Fruit fly (Drosophila melanogaster) whole organism, pupa: ENCODE results near the gene CG13012.

ENCODE experiments used
- CG10348 ChIP-seq: fragments of 200-800 bp; sonication (Bioruptor generic); IDR thresholded peaks from 2 replicates; pipeline ENCODE4 v1.3.6; 2022; ENCODE audit warnings: missing biosample characterization, missing genetic modification characterization
- CG12605 ChIP-seq: fragments of 200-800 bp; sonication (Bioruptor generic); IDR thresholded peaks from 2 replicates; pipeline ENCODE4 v1.3.6; 2022; ENCODE audit warnings: missing biosample characterization, missing genetic modification characterization
- CG13204 ChIP-seq: fragments of 200-800 bp; sonication (Bioruptor generic); optimal IDR thresholded peaks from 2 replicates; lab custom pipeline; 2018; ENCODE audit warnings: missing biosample characterization, mild to moderate bottlenecking, missing genetic modification characterization, moderate library complexity
- CG14655 ChIP-seq: fragments of 200-800 bp; sonication (Bioruptor generic); optimal IDR thresholded peaks from 3 replicates; lab custom pipeline; 2017; ENCODE audit warnings: mild to moderate bottlenecking, missing biosample characterization, missing genetic modification reagents, missing genetic modification characterization
- CG15710 ChIP-seq: fragments of 200-800 bp; sonication (Bioruptor generic); optimal IDR thresholded peaks from 2 replicates; lab custom pipeline; 2018; ENCODE audit warnings: missing biosample characterization, mild to moderate bottlenecking, missing genetic modification characterization, moderate library complexity
- CG17806 ChIP-seq: fragments of 200-800 bp; sonication (Bioruptor generic); optimal IDR thresholded peaks from 2 replicates; lab custom pipeline; 2018; ENCODE audit warnings: missing biosample characterization, mild to moderate bottlenecking, missing genetic modification characterization, moderate library complexity
- CG32121 ChIP-seq: fragments of 200-800 bp; sonication (Bioruptor generic); IDR thresholded peaks from 2 replicates; pipeline ENCODE4 v1.3.6; 2022; ENCODE audit warnings: missing biosample characterization, missing genetic modification characterization
- CG34367 ChIP-seq: fragments of 200-800 bp; sonication (Bioruptor generic); optimal IDR thresholded peaks from 2 replicates; lab custom pipeline; 2018; ENCODE audit warnings: missing biosample characterization, mild to moderate bottlenecking, missing genetic modification characterization
- CG4496 ChIP-seq: fragments of 200-800 bp; sonication (Bioruptor generic); IDR thresholded peaks from 3 replicates; pipeline ENCODE4 v1.3.6; 2022; ENCODE audit warnings: missing biosample characterization, missing genetic modification characterization
- CG8159 ChIP-seq: fragments of 200-800 bp; sonication (Bioruptor generic); optimal IDR thresholded peaks from 3 replicates; lab custom pipeline; 2018; ENCODE audit warnings: missing biosample characterization, mild to moderate bottlenecking, missing genetic modification characterization, moderate library complexity
- CG8301 ChIP-seq: fragments of 200-800 bp; sonication (Bioruptor generic); optimal IDR thresholded peaks from 2 replicates; lab custom pipeline; 2018; ENCODE audit warnings: missing biosample characterization, mild to moderate bottlenecking, missing genetic modification characterization
- CG9948 ChIP-seq: fragments of 200-800 bp; sonication (Bioruptor generic); optimal IDR thresholded peaks from 2 replicates; lab custom pipeline; 2018; ENCODE audit warnings: missing biosample characterization, mild to moderate bottlenecking, missing genetic modification characterization, moderate library complexity
- D1 ChIP-seq: fragments of 200-800 bp; sonication (Bioruptor generic); optimal IDR thresholded peaks from 2 replicates; lab custom pipeline; 2018; ENCODE audit warnings: missing biosample characterization, mild to moderate bottlenecking, missing genetic modification characterization, moderate library complexity
- EcR ChIP-seq: fragments of 200-800 bp; sonication (Bioruptor generic); optimal IDR thresholded peaks from 3 replicates; lab custom pipeline; 2019; ENCODE audit warnings: missing biosample characterization, missing genetic modification characterization, mild to moderate bottlenecking, moderate library complexity, missing genetic modification reagents
- Ets98B ChIP-seq: fragments of 200-800 bp; sonication (Bioruptor generic); IDR thresholded peaks from 2 replicates; pipeline ENCODE4 v1.3.6; 2022; ENCODE audit warnings: missing biosample characterization, missing genetic modification characterization
- Pif1A ChIP-seq: fragments of 200-800 bp; sonication (Bioruptor generic); optimal IDR thresholded peaks from 3 replicates; lab custom pipeline; 2016; ENCODE audit warnings: missing biosample characterization, missing genetic modification characterization
- Pif1B ChIP-seq: fragments of 200-800 bp; sonication (Bioruptor generic); optimal IDR thresholded peaks from 3 replicates; lab custom pipeline; 2016; ENCODE audit warnings: missing biosample characterization, missing genetic modification characterization
- Snoo ChIP-seq: fragments of 200-800 bp; sonication (Bioruptor generic); optimal IDR thresholded peaks from 3 replicates; lab custom pipeline; 2017; ENCODE audit warnings: missing biosample characterization, mild to moderate bottlenecking, missing genetic modification characterization, inconsistent platforms
- fd96Ca ChIP-seq: fragments of 200-800 bp; sonication (Bioruptor generic); IDR thresholded peaks from 3 replicates; pipeline ENCODE4 v1.3.6; 2022; ENCODE audit warnings: missing biosample characterization, missing genetic modification characterization
- gl ChIP-seq: fragments of 200-800 bp; sonication (Bioruptor generic); optimal IDR thresholded peaks from 2 replicates; lab custom pipeline; 2018; ENCODE audit warnings: missing biosample characterization, mild to moderate bottlenecking, missing genetic modification characterization
- rn ChIP-seq: fragments of 200-800 bp; sonication (Bioruptor generic); IDR thresholded peaks from 2 replicates; pipeline ENCODE4 v1.3.6; 2022; ENCODE audit warnings: missing biosample characterization, missing genetic modification characterization

CG13012 gene

dm6 chrX:16711003-16711402, 34.5 kb upstream of the CG13012 start, which contains the start of gene CG13008:
Gene CG13008, plus strand, starts transcription at chrX:16711303.
- no peak for TF ChIP-seq CG10348 (GFP tag; lab: Robert Waterston, UW)
- TF ChIP-seq CG14655 (GFP tag; lab: Kevin White, UChicago) = no peak
- TF ChIP-seq Snoo (tag; lab: Kevin White, UChicago) = no peak
- no peak for TF ChIP-seq CG4496 (GFP tag; lab: Robert Waterston, UW)
- TF ChIP-seq CG13204 (GFP tag; lab: Kevin White, UChicago) = no peak
- TF ChIP-seq fd96Ca (GFP tag; lab: Robert Waterston, UW) = no peak
- no peak for TF ChIP-seq Pif1A (GFP tag; lab: Kevin White, UChicago)
- no peak for TF ChIP-seq Pif1B (GFP tag; lab: Kevin White, UChicago)
- no peak for TF ChIP-seq CG32121

- TF ChIP-seq rn (GFP tag; lab: Robert Waterston, UW) (no peak), CG8301 (no peak)
- TF ChIP-seq, all 21 proteins: peak for 0
These were observed 30.2 kb upstream of the CG13012 start, which contains the start of gene CG9672 for dm6 chrX:16706774-16707173. Gene CG9672, minus strand, starts transcription at chrX:16706874.

dm6 chrX:16703747-16704146, 27.2 kb upstream of the CG13012 start, which contains the start of the genes CG9673 and CG4653:
Gene CG9673, minus strand, starts transcription at chrX:16703884.
Gene CG4653, plus strand, starts transcription at chrX:16704081.
- TF ChIP-seq CG8159 (tag; lab: Kevin White, UChicago) (no peak), CG12605 (GFP tag; lab: Robert Waterston, UW) (no peak), Ets98B (no peak), CG34367 (tag; lab: Kevin White, UChicago) (no peak), CG9948 (no peak)

dm6 chrX:16701941-16702340, 25.4 kb upstream of the CG13012 start, which contains the start of gene sphe:
Gene sphe, minus strand, starts transcription at chrX:16701972.
- no peak for TF ChIP-seq CG10348 (GFP tag; lab: Robert Waterston, UW)
- TF ChIP-seq CG9948 = no peak
- TF ChIP-seq fd96Ca (GFP tag; lab: Robert Waterston, UW) = no peak
- TF ChIP-seq CG14655 (GFP tag; lab: Kevin White, UChicago) = no peak
- no peak for TF ChIP-seq D1 (tag; lab: Kevin White, UChicago)
- no peak for TF ChIP-seq gl (tag; lab: Kevin White, UChicago)
- no peak for TF ChIP-seq rn (GFP tag; lab: Robert Waterston, UW)
- no peak for TF ChIP-seq Pif1A (GFP tag; lab: Kevin White, UChicago)
- no peak for TF ChIP-seq CG13204 (GFP tag; lab: Kevin White, UChicago)
- TF ChIP-seq CG15710 (tag; lab: Kevin White, UChicago) = no peak
- TF ChIP-seq CG17806 (tag; lab: Kevin White, UChicago) = no peak
- TF ChIP-seq Pif1B (GFP tag; lab: Kevin White, UChicago) = no peak
- TF ChIP-seq CG12605 (GFP tag; lab: Robert Waterston, UW) = no peak
- no peak for TF ChIP-seq Ets98B
- no peak for TF ChIP-seq CG34367 (tag; lab: Kevin White, UChicago)

dm6 chrX:16700070-16700469, 23.5 kb upstream of the CG13012 start, which contains the start of gene CG9676:
Gene CG9676, minus strand, starts transcription at chrX:16700170.
- TF ChIP-seq CG13204 (GFP tag; lab: Kevin White, UChicago) (no peak), gl (tag; lab: Kevin White, UChicago) (no peak), Pif1A (GFP tag; lab: Kevin White, UChicago) (no peak), CG15710 (tag; lab: Kevin White, UChicago) (no peak), Snoo (tag; lab: Kevin White, UChicago) (no peak), Ets98B (no peak), Pif1B (GFP tag; lab: Kevin White, UChicago) (no peak), CG4496 (GFP tag; lab: Robert Waterston, UW) (no peak), CG14655 (GFP tag; lab: Kevin White, UChicago) (no peak), CG8159 (tag; lab: Kevin White, UChicago) (no peak), CG10348 (GFP tag; lab: Robert Waterston, UW) (no peak), rn (GFP tag; lab: Robert Waterston, UW) (no peak), EcR (GFP tag; lab: Kevin White, UChicago) (no peak), CG32121 (no peak), D1 (tag; lab: Kevin White, UChicago) (no peak), CG9948 (no peak)

- no peak for TF ChIP-seq CG12605 (GFP tag; lab: Robert Waterston, UW)
- no peak for TF ChIP-seq D1 (tag; lab: Kevin White, UChicago)
- no peak for TF ChIP-seq CG34367 (tag; lab: Kevin White, UChicago)
- TF ChIP-seq rn (GFP tag; lab: Robert Waterston, UW) = no peak
- no peak for TF ChIP-seq Snoo (tag; lab: Kevin White, UChicago)
- no peak for TF ChIP-seq CG14655 (GFP tag; lab: Kevin White, UChicago)
- TF ChIP-seq Pif1A (GFP tag; lab: Kevin White, UChicago) = no peak
- no peak for TF ChIP-seq CG8301
- TF ChIP-seq CG32121 = no peak
- TF ChIP-seq Ets98B = no peak
- TF ChIP-seq CG10348 (GFP tag; lab: Robert Waterston, UW) = no peak
- TF ChIP-seq fd96Ca (GFP tag; lab: Robert Waterston, UW) = no peak
These were observed 21.5 kb upstream of the CG13012 start for dm6 chrX:16697882-16698571.
